Fruit fly (Drosophila melanogaster): ENCODE results near the gene mRpS34.

- TF ChIP-seq sage (GFP tag; optimal IDR thresholded peaks at IDR 0.05) = no peak
- no peak for TF ChIP-seq sv (GFP tag; optimal IDR thresholded peaks at IDR 0.05)
- no peak for TF ChIP-seq lola (GFP tag; optimal IDR thresholded peaks at IDR 0.05)
- TF ChIP-seq psq (GFP tag; optimal IDR thresholded peaks at IDR 0.05) = no peak
- TF ChIP-seq usp (GFP tag; optimal IDR thresholded peaks at IDR 0.05) = no peak
- TF ChIP-seq OdsH (GFP tag; optimal IDR thresholded peaks at IDR 0.05) = no peak
- no peak for TF ChIP-seq N (GFP tag; optimal IDR thresholded peaks at IDR 0.05)
- TF ChIP-seq Myc (optimal IDR thresholded peaks at IDR 0.05) = no peak
- no peak for TF ChIP-seq foxo (GFP tag; optimal IDR thresholded peaks at IDR 0.05)
- no peak for TF ChIP-seq GATAd (GFP tag; optimal IDR thresholded peaks at IDR 0.05)
Observed at dm6 chr3L:16327776-16328175, 20.1 kb upstream of the mRpS34 start, which contains the start of gene CG13038.

Data from whole organism, wandering third instar larva.